Fruit fly (Drosophila melanogaster) whole organism, adult: ENCODE results near the gene tal-AA.

ENCODE experiments used
- CG7045 ChIP-seq: fragments of 200-800 bp; sonication (Bioruptor generic); optimal IDR thresholded peaks from 2 replicates; lab custom pipeline; 2017; ENCODE audit warnings: missing biosample characterization, mild to moderate bottlenecking, missing genetic modification characterization
- CG7101 ChIP-seq: fragments of 200-800 bp; sonication (Bioruptor generic); optimal IDR thresholded peaks from 2 replicates; lab custom pipeline; 2018; ENCODE audit warnings: missing biosample characterization, mild to moderate bottlenecking, missing genetic modification characterization, moderate library complexity
- Clk ChIP-seq: fragments of 200-800 bp; sonication (Bioruptor generic); optimal IDR thresholded peaks from 2 replicates; lab custom pipeline; 2017; ENCODE audit warnings: missing biosample characterization, missing genetic modification characterization
- Hr96 ChIP-seq: fragments of 200-800 bp; sonication (Bioruptor generic); optimal IDR thresholded peaks from 2 replicates; lab custom pipeline; 2016; ENCODE audit warnings: missing biosample characterization, missing genetic modification characterization
- Mnt ChIP-seq: fragments of 200-800 bp; sonication (Bioruptor generic); optimal IDR thresholded peaks from 2 replicates; lab custom pipeline; 2016; ENCODE audit warnings: missing biosample characterization, mild to moderate bottlenecking, missing genetic modification characterization
- bab1 ChIP-seq: fragments of 200-800 bp; sonication (Bioruptor generic); optimal IDR thresholded peaks from 3 replicates; lab custom pipeline; 2019; ENCODE audit warnings: missing biosample characterization, mild to moderate bottlenecking, missing genetic modification characterization, moderate library complexity
- kay ChIP-seq: fragments of 200-800 bp; sonication (Bioruptor generic); peaks from one replicate; lab custom pipeline; 2016; ENCODE audit warnings: missing biosample characterization, missing genetic modification characterization, borderline replicate concordance
- ovo ChIP-seq: fragments of 200-800 bp; sonication (Bioruptor generic); optimal IDR thresholded peaks from 2 replicates; lab custom pipeline; 2016; ENCODE audit warnings: missing biosample characterization, missing genetic modification characterization

DNA sequence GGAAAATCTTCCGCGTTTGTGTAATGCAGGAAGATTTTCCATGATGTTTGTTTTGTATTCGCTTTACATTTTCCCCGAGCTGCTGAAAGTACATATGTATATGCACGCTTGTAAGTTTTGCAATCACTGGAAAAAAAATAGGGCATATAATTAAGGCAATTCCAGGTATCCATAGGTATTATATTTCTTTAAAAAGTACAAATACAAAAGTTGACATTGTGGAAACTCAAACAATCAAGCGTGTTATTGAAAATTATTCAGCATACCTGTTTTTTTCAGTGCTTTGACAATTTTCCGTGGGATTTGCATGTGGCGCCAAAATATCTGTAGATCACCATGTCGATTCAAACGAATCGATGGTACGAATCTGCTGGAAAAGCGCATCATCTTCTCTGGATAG, 18.1 kb downstream of the tal-AA start:
- TF ChIP-seq kay (GFP tag; lab: Kevin White, UChicago) (no peak), Mnt (GFP tag; lab: Kevin White, UChicago) (no peak), bab1 (GFP tag; lab: Kevin White, UChicago) (no peak), Clk (no peak), CG7101 (tag; lab: Kevin White, UChicago) (no peak), CG7045 (GFP tag; lab: Kevin White, UChicago) (no peak), ovo (no peak), Hr96 (GFP tag; lab: Kevin White, UChicago) (no peak)
